Worm (Caenorhabditis elegans) whole organism, L3 larva: Measurements from ENCODE around the gene twk-21.

Source experiments
- R02D3.7 ChIP-seq: fragments of 150-350 bp; optimal IDR thresholded peaks from 2 replicates; lab custom pipeline; 2014; ENCODE audit warnings: missing biosample characterization, missing genetic modification characterization
- ceh-28 ChIP-seq: fragments of 150-350 bp; optimal IDR thresholded peaks from 2 replicates; lab custom pipeline; 2014; ENCODE audit warnings: missing biosample characterization, missing genetic modification reagents, missing genetic modification characterization
- ceh-82 ChIP-seq: fragments of 150-350 bp; optimal IDR thresholded peaks from 2 replicates; lab custom pipeline; 2014; ENCODE audit warnings: missing biosample characterization, missing genetic modification characterization
- ceh-9 ChIP-seq: sonication (generic microtip); optimal IDR thresholded peaks from 2 replicates; lab custom pipeline; 2018; ENCODE audit warnings: missing biosample characterization, missing genetic modification characterization
- daf-12 ChIP-seq: fragments of 150-350 bp; optimal IDR thresholded peaks from 2 replicates; lab custom pipeline; 2014; ENCODE audit warnings: missing biosample characterization, missing genetic modification reagents, missing genetic modification characterization
- egl-27 ChIP-seq: sonication (generic microtip); optimal IDR thresholded peaks from 4 replicates; lab custom pipeline; 2017; ENCODE audit warnings: missing biosample characterization, missing genetic modification reagents, missing genetic modification characterization
- egl-5 ChIP-seq: fragments of 150-350 bp; optimal IDR thresholded peaks from 2 replicates; lab custom pipeline; 2017; ENCODE audit warnings: missing biosample characterization, missing genetic modification reagents, missing genetic modification characterization, inconsistent platforms
- elt-2 ChIP-seq: sonication (generic microtip); optimal IDR thresholded peaks from 2 replicates; lab custom pipeline; 2016; ENCODE audit warnings: missing genetic modification reagents, mild to moderate bottlenecking, missing genetic modification characterization, missing compliant biosample characterization
- elt-3 ChIP-seq, 3 experiments: fragments of 150-350 bp in 1 of 3; sonication (generic microtip) in 2 of 3; optimal IDR thresholded peaks; 2 replicates in 2 of 3; 4 replicates in 1 of 3; lab custom pipeline; 2014 to 2017; ENCODE audit warnings: missing biosample characterization in 3 of 3, missing genetic modification characterization in 3 of 3
- fkh-10 ChIP-seq: sonication (generic microtip); optimal IDR thresholded peaks from 2 replicates; lab custom pipeline; 2017; ENCODE audit warnings: missing biosample characterization, missing genetic modification reagents, missing genetic modification characterization
- fos-1 ChIP-seq: fragments of 150-350 bp; optimal IDR thresholded peaks from 2 replicates; lab custom pipeline; 2014; ENCODE audit warnings: missing biosample characterization, missing genetic modification characterization
- hmg-11 ChIP-seq: sonication (generic microtip); optimal IDR thresholded peaks from 2 replicates; lab custom pipeline; 2016; ENCODE audit warnings: missing genetic modification characterization, missing compliant biosample characterization
- jun-1 ChIP-seq: fragments of 150-350 bp; optimal IDR thresholded peaks from 2 replicates; lab custom pipeline; 2014; ENCODE audit warnings: missing biosample characterization, missing genetic modification reagents, missing genetic modification characterization
- lin-15B ChIP-seq: fragments of 150-350 bp; optimal IDR thresholded peaks from 2 replicates; lab custom pipeline; 2014; ENCODE audit warnings: missing biosample characterization, missing genetic modification characterization
- lin-39 ChIP-seq: fragments of 150-350 bp; optimal IDR thresholded peaks from 2 replicates; lab custom pipeline; 2018; ENCODE audit warnings: missing biosample characterization, missing genetic modification reagents, missing genetic modification characterization
- mdl-1 ChIP-seq: fragments of 150-350 bp; optimal IDR thresholded peaks from 2 replicates; lab custom pipeline; 2014; ENCODE audit warnings: missing biosample characterization, missing genetic modification characterization
- nfya-1 ChIP-seq: sonication (generic microtip); optimal IDR thresholded peaks from 2 replicates; lab custom pipeline; 2017; ENCODE audit warnings: missing genetic modification characterization, mild to moderate bottlenecking, missing compliant biosample characterization, antibody characterized with exemption, moderate library complexity; ENCODE audit not compliant: insufficient read depth
- nhr-12 ChIP-seq: fragments of 150-350 bp; optimal IDR thresholded peaks from 2 replicates; lab custom pipeline; 2014; ENCODE audit warnings: missing biosample characterization, missing genetic modification characterization
- nhr-23 ChIP-seq: fragments of 150-350 bp; optimal IDR thresholded peaks from 2 replicates; lab custom pipeline; 2014; ENCODE audit warnings: missing biosample characterization, missing genetic modification reagents, missing genetic modification characterization
- nhr-25 ChIP-seq: sonication (generic microtip); optimal IDR thresholded peaks from 2 replicates; lab custom pipeline; 2017; ENCODE audit warnings: missing biosample characterization, missing genetic modification characterization
- nhr-43 ChIP-seq: sonication (generic microtip); optimal IDR thresholded peaks from 2 replicates; lab custom pipeline; 2016; ENCODE audit warnings: mild to moderate bottlenecking, missing genetic modification characterization, missing compliant biosample characterization; ENCODE audit not compliant: poor library complexity, severe bottlenecking
- nhr-76 ChIP-seq: fragments of 150-350 bp; sonication (generic microtip); optimal IDR thresholded peaks from 5 replicates; lab custom pipeline; 2014; ENCODE audit warnings: missing biosample characterization, missing genetic modification characterization
- pha-4 ChIP-seq: fragments of 150-350 bp; optimal IDR thresholded peaks from 2 replicates; lab custom pipeline; 2014; ENCODE audit warnings: missing biosample characterization, missing genetic modification reagents, missing genetic modification characterization
- pqm-1 ChIP-seq: fragments of 150-350 bp; optimal IDR thresholded peaks from 2 replicates; lab custom pipeline; 2017; ENCODE audit warnings: missing biosample characterization, missing genetic modification characterization, inconsistent platforms
- sea-2 ChIP-seq: fragments of 150-350 bp; sonication (generic microtip); optimal IDR thresholded peaks from 4 replicates; lab custom pipeline; 2014; ENCODE audit warnings: missing biosample characterization, missing genetic modification reagents, missing genetic modification characterization
- skn-1 ChIP-seq: fragments of 150-350 bp; optimal IDR thresholded peaks from 2 replicates; lab custom pipeline; 2014; ENCODE audit warnings: missing biosample characterization, missing genetic modification characterization
- snpc-4 ChIP-seq: fragments of 150-350 bp; optimal IDR thresholded peaks from 2 replicates; lab custom pipeline; 2014; ENCODE audit warnings: missing biosample characterization, missing genetic modification characterization
- unc-62 ChIP-seq: fragments of 150-350 bp; sonication (generic microtip); optimal IDR thresholded peaks from 4 replicates; lab custom pipeline; 2014; ENCODE audit warnings: missing biosample characterization, missing genetic modification reagents, missing genetic modification characterization
- zag-1 ChIP-seq: fragments of 150-350 bp; optimal IDR thresholded peaks from 2 replicates; lab custom pipeline; 2014; ENCODE audit warnings: missing biosample characterization, missing genetic modification characterization
- ztf-11 ChIP-seq: fragments of 150-350 bp; optimal IDR thresholded peaks from 2 replicates; lab custom pipeline; 2014; ENCODE audit warnings: missing biosample characterization, missing genetic modification characterization

twk-21 gene

DNA sequence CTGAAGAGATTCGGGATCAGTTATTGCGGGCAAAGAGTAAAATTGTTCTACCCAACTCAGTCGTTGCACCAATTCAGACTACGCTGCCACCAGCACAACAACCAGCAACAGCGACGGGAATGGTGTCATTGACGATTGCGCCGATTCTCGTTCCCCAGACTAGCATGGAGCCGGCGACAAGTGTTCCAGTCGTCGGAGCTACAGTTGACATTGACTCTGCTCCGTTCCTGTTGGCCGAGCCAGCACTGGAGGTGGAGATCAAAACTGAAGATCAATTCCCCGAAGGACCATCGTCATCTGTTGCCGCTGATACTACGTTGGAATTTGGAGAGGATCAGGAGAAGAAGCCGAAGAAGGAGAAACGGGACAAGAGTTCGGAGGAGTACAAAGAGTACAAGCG, 35.7 kb downstream of the twk-21 start:
- no peak for TF ChIP-seq lin-15B (tag; lab: Kevin White, UChicago)
- no peak for TF ChIP-seq elt-3 (tag; optimal IDR thresholded peaks at IDR 0.05; lab: Kevin White, UChicago)

DNA sequence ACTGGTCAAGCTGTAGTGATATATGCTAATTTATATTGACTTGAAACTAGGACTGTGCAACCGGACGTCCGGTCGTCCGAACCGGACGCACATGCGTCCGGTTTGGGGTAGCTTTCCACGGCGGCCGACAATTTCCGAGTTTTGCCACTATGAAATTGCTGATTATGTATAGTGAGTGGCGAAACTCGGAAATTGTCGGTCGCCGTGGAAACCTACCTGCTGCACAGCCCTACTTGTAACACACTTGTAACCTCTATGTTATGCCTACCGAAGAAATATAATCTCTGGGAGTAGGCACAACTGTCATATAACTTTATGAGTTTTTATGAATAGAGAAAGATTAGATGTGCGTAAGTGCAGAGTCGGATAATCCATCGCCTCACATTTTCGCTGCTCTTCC, 37.2 kb downstream of the twk-21 start:
- TF ChIP-seq unc-62 (GFP tag; lab: Kevin White, UChicago) (no peak), ztf-11 (tag; lab: Kevin White, UChicago) (no peak), snpc-4 (tag; lab: Kevin White, UChicago) (no peak), ceh-9 (tag; lab: Kevin White, UChicago) (no peak), elt-3 (tag; optimal IDR thresholded peaks at IDR 0.05; lab: Kevin White, UChicago) (no peak), nhr-23 (no peak), nhr-76 (no peak), nhr-43 (no peak), nhr-25 (tag; lab: Kevin White, UChicago) (no peak), nhr-12 (tag; lab: Kevin White, UChicago) (no peak), zag-1 (tag; lab: Kevin White, UChicago) (no peak), R02D3.7 (tag; lab: Kevin White, UChicago) (no peak), hmg-11 (tag; lab: Kevin White, UChicago) (no peak), skn-1 (no peak), jun-1 (tag; lab: Kevin White, UChicago) (no peak), lin-39 (tag; lab: Kevin White, UChicago) (no peak), egl-27 (tag; lab: Kevin White, UChicago) (no peak)
- TF ChIP-seq, all 47 proteins: peak for 0

DNA sequence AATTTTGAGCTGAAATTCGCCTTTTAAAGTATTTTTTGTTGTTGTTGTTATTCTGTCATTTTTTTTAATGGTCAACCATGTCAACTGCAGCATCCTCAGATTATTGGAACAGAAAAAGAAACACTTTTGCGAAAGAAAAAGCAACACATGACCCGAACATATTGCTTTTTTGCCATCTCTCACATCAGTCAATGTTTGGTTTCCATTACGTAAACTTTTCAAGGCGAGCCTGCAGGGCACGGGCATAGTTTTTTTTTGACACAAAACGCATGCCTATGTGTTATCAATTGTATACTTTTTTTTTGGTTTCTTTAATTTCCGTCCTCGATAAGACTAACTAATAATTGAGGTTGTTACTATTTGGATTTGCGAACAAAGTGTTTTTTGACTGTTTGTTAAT, 37.7 kb downstream of the twk-21 start:
- TF ChIP-seq pha-4 (tag; lab: Kevin White, UChicago) (peak; percentile 36), sea-2 (GFP tag; lab: Kevin White, UChicago) (no peak), pqm-1 (tag; lab: Kevin White, UChicago) (peak; percentile 15), skn-1 (no peak), elt-2 (tag; lab: Kevin White, UChicago) (peak; percentile 67), egl-5 (no peak)

DNA sequence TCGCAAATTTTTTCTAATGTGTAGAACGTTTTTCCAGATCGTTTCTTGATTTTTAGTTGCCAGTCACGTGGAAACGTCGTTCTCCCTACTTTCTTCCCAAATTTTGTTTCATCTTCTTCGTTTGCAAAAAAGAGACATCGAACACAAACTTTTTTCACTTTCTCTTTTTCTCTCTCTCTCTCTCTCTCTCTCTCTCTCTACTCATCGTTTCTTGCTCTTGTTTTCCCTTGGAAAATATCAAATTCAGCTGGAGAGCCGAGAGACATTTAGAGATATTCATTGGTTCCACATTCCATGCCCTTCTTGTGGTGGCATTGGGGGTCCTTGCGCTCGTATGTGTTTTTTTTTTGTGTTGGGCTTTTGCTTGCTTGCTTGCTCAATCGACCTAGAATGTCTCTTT, 39.5 kb downstream of the twk-21 start:
- TF ChIP-seq hmg-11 (tag; lab: Kevin White, UChicago) (peak; percentile 12), nfya-1 (tag; lab: Kevin White, UChicago) (peak; percentile 50), nhr-25 (tag; lab: Kevin White, UChicago) (no peak), ceh-82 (no peak), pha-4 (tag; lab: Kevin White, UChicago) (peak; percentile 8), lin-15B (tag; lab: Kevin White, UChicago) (peak; percentile 30), lin-39 (tag; lab: Kevin White, UChicago) (peak; percentile 29), ceh-28 (tag; lab: Kevin White, UChicago) (no peak)

DNA sequence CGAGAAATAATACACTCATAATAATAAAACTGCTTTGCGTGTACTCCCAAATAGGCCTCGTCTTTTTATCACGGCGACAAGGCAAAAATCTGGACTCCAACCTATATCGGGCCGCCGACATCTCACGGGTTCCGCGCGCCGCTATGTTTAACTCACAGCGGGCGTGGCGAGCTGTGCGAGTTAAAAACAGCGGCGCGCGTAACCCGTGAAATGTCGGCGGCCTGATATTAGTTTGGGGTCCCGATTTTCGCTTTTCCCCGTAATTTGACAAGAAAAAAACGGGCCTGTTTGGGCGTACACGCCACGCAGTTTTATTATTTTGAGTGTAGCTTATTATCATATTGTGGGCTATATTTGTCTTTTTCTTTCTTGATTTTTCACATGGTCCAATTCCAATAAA, 42.1 kb downstream of the twk-21 start:
- TF ChIP-seq snpc-4 (tag; lab: Kevin White, UChicago) (peak; percentile 4), fos-1 (no peak)
- TF ChIP-seq, all 47 proteins: peak for 1

DNA sequence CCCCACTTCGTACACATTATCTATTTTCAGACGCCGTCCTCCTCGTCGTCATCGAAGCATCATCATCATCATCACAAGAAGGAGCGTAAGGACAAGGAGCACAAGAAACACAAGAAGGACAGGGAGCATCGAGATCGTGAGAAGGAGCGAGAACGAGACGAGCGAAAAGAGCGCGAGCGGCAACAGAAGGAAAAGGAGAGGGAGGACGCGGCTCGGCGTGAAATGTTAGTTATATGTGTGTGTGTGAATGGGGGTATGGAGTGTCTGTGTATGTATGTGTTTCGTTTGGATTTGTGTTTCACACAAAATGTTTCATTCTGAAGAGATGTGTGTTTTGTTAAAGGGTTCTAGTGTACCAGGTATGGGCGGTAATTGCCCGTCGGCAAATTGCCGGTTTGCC, 42.6 kb downstream of the twk-21 start:
- TF ChIP-seq hmg-11 (tag; lab: Kevin White, UChicago), result peak; percentile 62
- TF ChIP-seq mdl-1 (tag; lab: Kevin White, UChicago), result no peak
- peak; percentile 31 for TF ChIP-seq lin-39 (tag; lab: Kevin White, UChicago)
- TF ChIP-seq, all 47 proteins: peak for 2

DNA sequence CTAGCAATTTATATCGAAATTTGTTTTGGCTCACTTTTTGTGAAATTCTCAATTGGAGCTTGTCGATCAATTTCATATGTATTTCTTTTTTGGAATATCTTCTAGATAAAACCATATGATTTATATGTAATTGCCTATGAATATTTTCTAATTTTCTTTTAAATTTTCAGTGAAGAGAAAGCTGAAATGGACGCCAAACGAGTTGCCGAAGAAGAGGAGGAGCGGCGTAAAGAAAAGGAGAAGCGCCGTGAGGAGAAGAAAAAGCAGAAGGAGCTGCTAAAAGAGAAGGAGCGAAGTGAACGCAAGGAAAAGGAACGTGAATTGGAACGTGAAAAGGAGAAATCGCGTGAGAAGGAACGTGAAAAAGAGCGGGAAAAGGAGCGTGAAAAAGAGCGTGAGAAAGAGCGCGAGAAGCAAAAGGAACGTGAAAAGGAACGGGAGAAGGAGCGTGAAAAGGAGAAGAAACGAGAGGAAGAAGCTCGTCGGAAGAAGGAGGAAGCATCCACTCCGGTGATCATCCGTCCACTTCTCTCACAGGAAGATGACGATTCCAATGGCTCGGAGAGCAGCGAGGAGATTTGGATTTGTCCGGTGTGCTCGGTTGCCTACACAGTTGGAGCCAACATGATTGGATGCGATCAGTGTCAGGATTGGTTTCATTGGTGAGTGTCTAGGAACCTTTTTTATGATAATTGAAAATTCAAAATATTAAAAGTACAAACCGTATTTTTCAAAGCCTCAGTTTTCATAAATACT, 44.4 kb downstream of the twk-21 start:
- no peak for TF ChIP-seq jun-1 (tag; lab: Kevin White, UChicago)
- TF ChIP-seq fkh-10 (GFP tag; lab: Kevin White, UChicago), result peak; percentile 95
- no peak for TF ChIP-seq daf-12 (tag; lab: Kevin White, UChicago)
